Worm (Caenorhabditis elegans): ENCODE results near the gene F14H8.5.

Gene F14H8.5

DNA sequence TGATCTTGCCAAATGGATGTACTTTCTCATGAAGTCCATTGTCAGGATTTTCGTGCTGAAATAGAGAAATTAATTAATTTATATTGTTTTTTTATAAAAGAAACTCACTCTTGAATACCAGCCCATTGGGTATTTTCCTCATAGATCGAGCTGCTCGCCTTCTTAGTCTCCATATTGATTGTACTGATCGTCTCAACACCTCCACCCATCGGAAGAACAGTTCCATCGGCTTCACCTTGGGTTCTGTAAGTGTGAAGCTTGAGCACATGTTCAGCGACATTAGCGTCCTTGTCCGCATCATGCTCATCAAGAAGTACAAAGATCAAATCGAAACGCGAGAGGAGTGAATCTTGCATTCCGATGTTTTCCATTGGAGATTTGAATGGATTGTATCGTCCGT lies 36.9 kb downstream of the F14H8.5 start:
- TF ChIP-seq hnd-1 (tag; optimal IDR thresholded peaks at IDR 0.05) (no peak), flt-1 (GFP tag; IDR thresholded peaks at IDR 0.05) (no peak), B0310.2 (tag; optimal IDR thresholded peaks at IDR 0.05) (no peak), tra-4 (tag; optimal IDR thresholded peaks at IDR 0.05) (no peak), aly-1 (tag; optimal IDR thresholded peaks at IDR 0.05) (no peak), ets-7 (tag; optimal IDR thresholded peaks at IDR 0.05) (no peak), ceh-13 (GFP tag; optimal IDR thresholded peaks at IDR 0.05) (no peak), sea-1 (GFP tag; conservative IDR thresholded peaks at IDR 0.05) (no peak), tbx-37 (GFP tag; conservative IDR thresholded peaks at IDR 0.05) (no peak), ama-1 (optimal IDR thresholded peaks at IDR 0.05) (no peak)

ce11 chrV:15058423-15058822 lies 37.6 kb downstream of the F14H8.5 start:
- TF ChIP-seq tbx-37 (GFP tag; conservative IDR thresholded peaks at IDR 0.05): no peak
- no peak for TF ChIP-seq ama-1 (optimal IDR thresholded peaks at IDR 0.05)
- no peak for TF ChIP-seq flt-1 (GFP tag; IDR thresholded peaks at IDR 0.05)
- no peak for TF ChIP-seq B0310.2 (tag; optimal IDR thresholded peaks at IDR 0.05)
- TF ChIP-seq F13C5.2 (tag; optimal IDR thresholded peaks at IDR 0.05): no peak
- no peak for TF ChIP-seq ceh-13 (GFP tag; optimal IDR thresholded peaks at IDR 0.05)
- no peak for TF ChIP-seq hmbx-1 (tag; optimal IDR thresholded peaks at IDR 0.05)

ce11 chrV:15058965-15059364 lies 38.1 kb downstream of the F14H8.5 start:
- no peak for TF ChIP-seq pes-1 (GFP tag; IDR thresholded peaks at IDR 0.05)
- no peak for TF ChIP-seq hmbx-1 (tag; optimal IDR thresholded peaks at IDR 0.05)
- no peak for TF ChIP-seq tbx-37 (GFP tag; conservative IDR thresholded peaks at IDR 0.05)
- no peak for TF ChIP-seq hmg-4 (GFP tag; optimal IDR thresholded peaks at IDR 0.05)
- no peak for TF ChIP-seq aly-1 (tag; optimal IDR thresholded peaks at IDR 0.05)
- no peak for TF ChIP-seq sea-1 (GFP tag; conservative IDR thresholded peaks at IDR 0.05)

- TF ChIP-seq aly-1 (tag; optimal IDR thresholded peaks at IDR 0.05) (no peak), ama-1 (optimal IDR thresholded peaks at IDR 0.05) (no peak), tbx-37 (GFP tag; conservative IDR thresholded peaks at IDR 0.05) (no peak), tbx-11 (GFP tag; IDR thresholded peaks at IDR 0.05) (no peak), pes-1 (GFP tag; IDR thresholded peaks at IDR 0.05) (no peak), F13C5.2 (tag; optimal IDR thresholded peaks at IDR 0.05) (no peak), hnd-1 (tag; optimal IDR thresholded peaks at IDR 0.05) (no peak), B0310.2 (tag; optimal IDR thresholded peaks at IDR 0.05) (no peak), tra-4 (tag; optimal IDR thresholded peaks at IDR 0.05) (no peak), ceh-13 (GFP tag; optimal IDR thresholded peaks at IDR 0.05) (no peak), sea-1 (GFP tag; conservative IDR thresholded peaks at IDR 0.05) (no peak), scrt-1 (GFP tag; IDR thresholded peaks at IDR 0.05) (no peak), hmg-4 (GFP tag; optimal IDR thresholded peaks at IDR 0.05) (no peak), ceh-36 (tag; optimal IDR thresholded peaks at IDR 0.05) (no peak), hmbx-1 (tag; optimal IDR thresholded peaks at IDR 0.05) (no peak), ets-7 (tag; optimal IDR thresholded peaks at IDR 0.05) (no peak), flt-1 (GFP tag; IDR thresholded peaks at IDR 0.05) (no peak)
These were observed 38.7 kb downstream of the F14H8.5 start, which contains the start of the genes mcm-3 and C25D7.15 for ce11 chrV:15059534-15059933. Gene mcm-3 (minus strand): TSS chrV:15059599. Gene C25D7.15 (plus strand): TSS chrV:15059808.

DNA sequence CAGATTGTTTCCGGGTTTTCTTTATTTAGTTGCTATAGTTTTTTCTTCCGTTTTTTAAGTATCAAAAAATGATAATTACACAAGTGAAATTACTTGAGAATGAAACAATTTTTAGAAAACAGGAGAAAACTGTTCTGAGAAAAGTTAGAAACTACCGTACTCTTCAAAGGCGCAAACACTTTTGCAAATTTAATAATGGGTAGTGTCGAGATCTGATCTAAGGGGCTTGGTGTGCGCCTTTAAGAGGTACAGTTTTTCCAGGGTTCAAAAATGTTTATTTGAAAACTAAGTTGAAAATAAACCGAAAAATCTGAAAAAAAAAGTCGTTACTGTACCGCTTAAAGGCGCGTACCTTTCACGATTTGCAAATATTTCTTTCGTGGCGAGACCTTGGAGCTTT lies 39.8 kb downstream of the F14H8.5 start:
- TF ChIP-seq ets-7 (tag; optimal IDR thresholded peaks at IDR 0.05) (no peak), aly-1 (tag; optimal IDR thresholded peaks at IDR 0.05) (no peak), pes-1 (GFP tag; IDR thresholded peaks at IDR 0.05) (no peak), tbx-11 (GFP tag; IDR thresholded peaks at IDR 0.05) (no peak), hnd-1 (tag; optimal IDR thresholded peaks at IDR 0.05) (no peak), ceh-13 (GFP tag; optimal IDR thresholded peaks at IDR 0.05) (no peak), sea-1 (GFP tag; conservative IDR thresholded peaks at IDR 0.05) (no peak), scrt-1 (GFP tag; IDR thresholded peaks at IDR 0.05) (no peak), ama-1 (optimal IDR thresholded peaks at IDR 0.05) (no peak), ceh-36 (tag; optimal IDR thresholded peaks at IDR 0.05) (no peak), flt-1 (GFP tag; IDR thresholded peaks at IDR 0.05) (no peak), tra-4 (tag; optimal IDR thresholded peaks at IDR 0.05) (no peak), tbx-37 (GFP tag; conservative IDR thresholded peaks at IDR 0.05) (no peak), hmg-4 (GFP tag; optimal IDR thresholded peaks at IDR 0.05) (no peak), F13C5.2 (tag; optimal IDR thresholded peaks at IDR 0.05) (no peak), hmbx-1 (tag; optimal IDR thresholded peaks at IDR 0.05) (no peak), B0310.2 (tag; optimal IDR thresholded peaks at IDR 0.05) (no peak)

DNA sequence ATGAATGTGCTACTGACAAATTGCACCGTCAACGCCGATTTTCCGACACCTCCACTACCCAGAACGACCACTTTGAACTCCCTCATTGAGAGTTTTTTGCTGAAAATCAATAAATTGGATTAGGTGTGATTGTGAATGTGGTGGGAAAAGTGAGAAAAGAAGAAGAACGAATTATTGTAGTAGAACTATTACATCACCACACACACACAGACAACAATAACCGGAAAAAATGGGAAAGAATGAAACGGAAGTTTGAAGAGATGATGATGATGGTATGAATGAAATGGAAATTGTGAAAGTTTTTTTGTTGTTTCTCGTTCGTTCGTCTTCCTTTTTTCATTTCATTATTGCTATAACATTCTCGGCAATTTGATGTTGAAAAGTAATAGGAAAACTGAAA lies 43.2 kb downstream of the F14H8.5 start, which contains the start of gene rap-2:
rap-2 (minus strand) TSS at position 101 of the 400 bp plus-strand sequence.
- no peak for TF ChIP-seq F13C5.2 (tag; optimal IDR thresholded peaks at IDR 0.05)
- no peak for TF ChIP-seq scrt-1 (GFP tag; IDR thresholded peaks at IDR 0.05)
- TF ChIP-seq tra-4 (tag; optimal IDR thresholded peaks at IDR 0.05): no peak
- no peak for TF ChIP-seq B0310.2 (tag; optimal IDR thresholded peaks at IDR 0.05)
- TF ChIP-seq ets-7 (tag; optimal IDR thresholded peaks at IDR 0.05): no peak
- no peak for TF ChIP-seq ceh-13 (GFP tag; optimal IDR thresholded peaks at IDR 0.05)
- no peak for TF ChIP-seq aly-1 (tag; optimal IDR thresholded peaks at IDR 0.05)
- TF ChIP-seq hnd-1 (tag; optimal IDR thresholded peaks at IDR 0.05): no peak
- no peak for TF ChIP-seq hmg-4 (GFP tag; optimal IDR thresholded peaks at IDR 0.05)

ce11 chrV:15065068-15065744 lies 44.4 kb downstream of the F14H8.5 start, which contains the start of gene C25D7.9:
Gene C25D7.9 (plus strand): TSS chrV:15065135.
- TF ChIP-seq tra-4 (tag; optimal IDR thresholded peaks at IDR 0.05) (no peak), tbx-37 (GFP tag; conservative IDR thresholded peaks at IDR 0.05) (no peak), flt-1 (GFP tag; IDR thresholded peaks at IDR 0.05) (no peak), aly-1 (tag; optimal IDR thresholded peaks at IDR 0.05) (no peak), tbx-11 (GFP tag; IDR thresholded peaks at IDR 0.05) (no peak), F13C5.2 (tag; optimal IDR thresholded peaks at IDR 0.05) (peak; percentile 75), ama-1 (optimal IDR thresholded peaks at IDR 0.05) (no peak), hmg-4 (GFP tag; optimal IDR thresholded peaks at IDR 0.05) (peak; percentile 75)
